Fruit fly (Drosophila melanogaster) whole organism, embryonic: Measurements from ENCODE around the gene CG11670.
A peak's percentile ranks its signal among the peaks of the same experiment; 100 is the strongest.

Experiments
- Bgb ChIP-seq: fragments of 200-800 bp; sonication (Bioruptor generic); IDR thresholded peaks from 2 replicates; pipeline ENCODE4 v1.3.6; 2022; ENCODE audit warnings: missing biosample characterization, missing genetic modification characterization; ENCODE audit not compliant: partially characterized antibody
- CG11504 ChIP-seq: fragments of 200-800 bp; sonication (Bioruptor generic); optimal IDR thresholded peaks from 3 replicates; lab custom pipeline; 2019; ENCODE audit warnings: missing biosample characterization, mild to moderate bottlenecking, missing genetic modification characterization, moderate library complexity
- CG11723 ChIP-seq: fragments of 200-800 bp; sonication (Bioruptor generic); optimal IDR thresholded peaks from 2 replicates; lab custom pipeline; 2017; ENCODE audit warnings: missing biosample characterization, mild to moderate bottlenecking, missing genetic modification characterization
- CG12769 ChIP-seq: fragments of 200-800 bp; sonication (Bioruptor generic); optimal IDR thresholded peaks from 2 replicates; lab custom pipeline; 2019; ENCODE audit warnings: missing biosample characterization, mild to moderate bottlenecking, missing genetic modification characterization, moderate library complexity
- CG13287 ChIP-seq: fragments of 200-800 bp; sonication (Bioruptor generic); IDR thresholded peaks from 2 replicates; pipeline ENCODE4 v1.3.6; 2022; ENCODE audit warnings: missing biosample characterization, missing genetic modification characterization; ENCODE audit not compliant: partially characterized antibody
- CG13424 ChIP-seq: fragments of 200-800 bp; sonication (Bioruptor generic); optimal IDR thresholded peaks from 2 replicates; lab custom pipeline; 2019; ENCODE audit warnings: missing biosample characterization, mild to moderate bottlenecking, missing genetic modification characterization, moderate library complexity
- CG14441 ChIP-seq: fragments of 200-800 bp; sonication (Bioruptor generic); IDR thresholded peaks from 2 replicates; pipeline ENCODE4 v1.3.6; 2022; ENCODE audit warnings: missing biosample characterization, missing genetic modification characterization
- CG15269 ChIP-seq: fragments of 200-800 bp; sonication (Bioruptor generic); optimal IDR thresholded peaks from 2 replicates; lab custom pipeline; 2018; ENCODE audit warnings: missing biosample characterization, mild to moderate bottlenecking, missing genetic modification characterization, moderate library complexity
- CG1602 ChIP-seq: fragments of 200-800 bp; sonication (Bioruptor generic); optimal IDR thresholded peaks from 3 replicates; lab custom pipeline; 2016; ENCODE audit warnings: missing biosample characterization, missing genetic modification characterization
- CG1603 ChIP-seq: fragments of 200-800 bp; sonication (Bioruptor generic); optimal IDR thresholded peaks from 2 replicates; lab custom pipeline; 2019; ENCODE audit warnings: missing biosample characterization, mild to moderate bottlenecking, missing genetic modification characterization, moderate library complexity
- CG17361 ChIP-seq: fragments of 200-800 bp; sonication (Bioruptor generic); IDR thresholded peaks from 3 replicates; pipeline ENCODE4 v1.3.6; 2022; ENCODE audit warnings: missing biosample characterization, missing genetic modification characterization
- CG43689 ChIP-seq: fragments of 200-800 bp; sonication (Bioruptor generic); IDR thresholded peaks from 2 replicates; pipeline ENCODE4 v1.3.6; 2022; ENCODE audit warnings: missing biosample characterization, missing genetic modification characterization
- CG6254 ChIP-seq: fragments of 200-800 bp; sonication (Bioruptor generic); optimal IDR thresholded peaks from 3 replicates; lab custom pipeline; 2017; ENCODE audit warnings: mild to moderate bottlenecking, missing biosample characterization, missing genetic modification reagents, missing genetic modification characterization
- CG8290 ChIP-seq, 3 experiments: fragments of 200-800 bp; sonication (Bioruptor generic); optimal IDR thresholded peaks; 2 replicates each; lab custom pipeline; 2016 to 2019; ENCODE audit warnings: missing biosample characterization in 3 of 3, missing genetic modification characterization in 3 of 3, mild to moderate bottlenecking in 2 of 3, moderate library complexity in 1 of 3
- CG8478 ChIP-seq: fragments of >200 bp; optimal IDR thresholded peaks from 2 replicates; lab custom pipeline; 2018
- CG8924 ChIP-seq: fragments of 200-800 bp; optimal IDR thresholded peaks from 3 replicates; lab custom pipeline; 2019; ENCODE audit warnings: missing biosample characterization, mild to moderate bottlenecking, missing genetic modification characterization, moderate library complexity
- Dbx ChIP-seq: fragments of 200-800 bp; sonication (Bioruptor generic); IDR thresholded peaks from 3 replicates; pipeline ENCODE4 v1.3.6; 2022; ENCODE audit warnings: missing biosample characterization, missing genetic modification characterization
- Dll ChIP-seq: fragments of 200-800 bp; sonication (Bioruptor generic); IDR thresholded peaks from 4 replicates; pipeline ENCODE4 v1.3.6; 2022; ENCODE audit warnings: missing biosample characterization, missing genetic modification characterization; ENCODE audit not compliant: partially characterized antibody
- Dref ChIP-seq: fragments of 200-800 bp; sonication (Bioruptor generic); IDR thresholded peaks from 2 replicates; pipeline ENCODE4 v1.3.6; 2022; ENCODE audit warnings: missing biosample characterization, missing genetic modification characterization
- Lpt ChIP-seq: fragments of >200 bp; optimal IDR thresholded peaks from 2 replicates; lab custom pipeline; 2018; ENCODE audit warnings: missing biosample characterization, missing genetic modification characterization
- Med ChIP-seq: fragments of 200-800 bp; sonication (Bioruptor generic); peaks from one replicate; lab custom pipeline; 2016; ENCODE audit warnings: missing biosample characterization, missing genetic modification characterization, mild to moderate bottlenecking, inconsistent platforms, moderate library complexity
- Rfx ChIP-seq: fragments of 200-800 bp; sonication (Bioruptor generic); IDR thresholded peaks from 2 replicates; pipeline ENCODE4 v1.3.6; 2022; ENCODE audit warnings: missing biosample characterization, missing genetic modification characterization
- Sox102F ChIP-seq: fragments of 200-800 bp; sonication (Bioruptor generic); optimal IDR thresholded peaks from 2 replicates; lab custom pipeline; 2018; ENCODE audit warnings: missing biosample characterization, mild to moderate bottlenecking, missing genetic modification characterization, moderate library complexity
- Stat92E ChIP-seq, 3 experiments: fragments of >200 bp in 2 of 3; fragments of 200-800 bp in 1 of 3; sonication (Bioruptor generic) in 1 of 3; optimal IDR thresholded peaks; 2 replicates each; lab custom pipeline; 2017 to 2019; ENCODE audit warnings: missing biosample characterization in 3 of 3, missing genetic modification characterization in 3 of 3, mild to moderate bottlenecking in 1 of 3, moderate library complexity in 1 of 3
- TFAM ChIP-seq: fragments of 200-800 bp; sonication (Bioruptor generic); optimal IDR thresholded peaks from 2 replicates; lab custom pipeline; 2017; ENCODE audit warnings: missing biosample characterization, missing genetic modification characterization, inconsistent platforms
- Usf ChIP-seq: fragments of 200-800 bp; sonication (Bioruptor generic); optimal IDR thresholded peaks from 2 replicates; lab custom pipeline; 2017; ENCODE audit warnings: missing genotype, missing biosample characterization, missing genetic modification characterization
- ara ChIP-seq: fragments of 200-800 bp; sonication (Bioruptor generic); IDR thresholded peaks from 2 replicates; pipeline ENCODE4 v1.3.6; 2022; ENCODE audit warnings: missing biosample characterization, missing genetic modification characterization
- cg ChIP-seq: fragments of 200-800 bp; sonication (Bioruptor generic); optimal IDR thresholded peaks from 3 replicates; lab custom pipeline; 2019; ENCODE audit warnings: missing biosample characterization, mild to moderate bottlenecking, missing genetic modification characterization, moderate library complexity
- chif ChIP-seq, 2 experiments: fragments of 200-800 bp; sonication (Bioruptor generic); optimal IDR thresholded peaks; 3 replicates each; lab custom pipeline; 2016; ENCODE audit warnings: missing biosample characterization in 2 of 2, missing genetic modification characterization in 2 of 2
- corto ChIP-seq: fragments of 200-800 bp; sonication (Bioruptor generic); optimal IDR thresholded peaks from 2 replicates; lab custom pipeline; 2016; ENCODE audit warnings: missing biosample characterization, mild to moderate bottlenecking, missing genetic modification characterization, moderate library complexity
- cwo ChIP-seq: fragments of 200-800 bp; sonication (Bioruptor generic); optimal IDR thresholded peaks from 3 replicates; lab custom pipeline; 2017; ENCODE audit warnings: missing biosample characterization, missing genetic modification characterization, mild to moderate bottlenecking, moderate library complexity, missing genetic modification reagents
- dmrt11E ChIP-seq: fragments of 200-800 bp; sonication (Bioruptor generic); optimal IDR thresholded peaks from 3 replicates; lab custom pipeline; 2018; ENCODE audit warnings: missing biosample characterization, mild to moderate bottlenecking, missing genetic modification characterization, moderate library complexity
- dpn ChIP-seq, 2 experiments: fragments of 200-800 bp; sonication (Bioruptor generic); optimal IDR thresholded peaks; 3 replicates each; lab custom pipeline; 2016; ENCODE audit warnings: missing biosample characterization in 2 of 2, missing genetic modification characterization in 2 of 2
- fd3F ChIP-seq: fragments of 200-800 bp; sonication (Bioruptor generic); optimal IDR thresholded peaks from 2 replicates; lab custom pipeline; 2018; ENCODE audit warnings: missing biosample characterization, mild to moderate bottlenecking, missing genetic modification characterization, moderate library complexity
- gem ChIP-seq: fragments of 200-800 bp; sonication (Bioruptor generic); optimal IDR thresholded peaks from 2 replicates; lab custom pipeline; 2019; ENCODE audit warnings: missing biosample characterization, mild to moderate bottlenecking, missing genetic modification characterization, moderate library complexity
- grau ChIP-seq: fragments of 200-800 bp; optimal IDR thresholded peaks from 3 replicates; lab custom pipeline; 2019; ENCODE audit warnings: missing biosample characterization, mild to moderate bottlenecking, missing genetic modification characterization, moderate library complexity
- hbn ChIP-seq: fragments of 200-800 bp; sonication (Bioruptor generic); IDR thresholded peaks from 2 replicates; pipeline ENCODE4 v1.3.6; 2022; ENCODE audit warnings: missing biosample characterization, missing genetic modification characterization; ENCODE audit not compliant: partially characterized antibody
- lab ChIP-seq: fragments of 200-800 bp; sonication (Bioruptor generic); optimal IDR thresholded peaks from 3 replicates; lab custom pipeline; 2017; ENCODE audit warnings: missing biosample characterization, missing genetic modification characterization, mild to moderate bottlenecking, moderate library complexity, missing genetic modification reagents
- onecut ChIP-seq: fragments of 200-800 bp; sonication (Bioruptor generic); IDR thresholded peaks from 2 replicates; pipeline ENCODE4 v1.3.6; 2022; ENCODE audit warnings: missing biosample characterization, missing genetic modification characterization
- pan ChIP-seq, 4 experiments: fragments of >200 bp in 3 of 4; fragments of 200-800 bp in 1 of 4; sonication (Bioruptor generic) in 1 of 4; optimal IDR thresholded peaks in 3 of 4; IDR thresholded peaks in 1 of 4; 2 replicates each; pipeline versions ENCODE4 v1.3.6 to Lab custom; 2017 to 2022; ENCODE audit warnings: missing biosample characterization in 2 of 4, missing genetic modification characterization in 2 of 4, mixed read lengths in 1 of 4
- phol ChIP-seq: fragments of 200-800 bp; sonication (Bioruptor generic); optimal IDR thresholded peaks from 3 replicates; lab custom pipeline; 2018; ENCODE audit warnings: missing biosample characterization, mild to moderate bottlenecking, missing genetic modification characterization, moderate library complexity
- prd ChIP-seq, 3 experiments: fragments of >200 bp in 2 of 3; fragments of 200-800 bp in 1 of 3; sonication (Bioruptor generic) in 1 of 3; optimal IDR thresholded peaks in 2 of 3; IDR thresholded peaks in 1 of 3; 2 replicates in 2 of 3; 3 replicates in 1 of 3; pipeline versions ENCODE4 v1.3.6 to Lab custom; 2017 to 2022; ENCODE audit warnings: missing biosample characterization in 1 of 3, missing genetic modification characterization in 1 of 3
- row ChIP-seq: fragments of 200-800 bp; sonication (Bioruptor generic); IDR thresholded peaks from 3 replicates; pipeline ENCODE4 v1.3.6; 2022; ENCODE audit warnings: missing biosample characterization, missing genetic modification characterization
- sens ChIP-seq: fragments of 200-800 bp; sonication (Bioruptor generic); peaks from one replicate; lab custom pipeline; 2016; ENCODE audit warnings: missing biosample characterization, missing genetic modification characterization
- tio ChIP-seq: fragments of 200-800 bp; sonication (Bioruptor generic); optimal IDR thresholded peaks from 2 replicates; lab custom pipeline; 2017; ENCODE audit warnings: missing biosample characterization, missing genetic modification characterization, inconsistent platforms
- twi ChIP-seq: fragments of 200-800 bp; optimal IDR thresholded peaks from 2 replicates; lab custom pipeline; 2019; ENCODE audit warnings: missing biosample characterization, mild to moderate bottlenecking, missing genetic modification characterization, moderate library complexity

CG11670 gene

DNA sequence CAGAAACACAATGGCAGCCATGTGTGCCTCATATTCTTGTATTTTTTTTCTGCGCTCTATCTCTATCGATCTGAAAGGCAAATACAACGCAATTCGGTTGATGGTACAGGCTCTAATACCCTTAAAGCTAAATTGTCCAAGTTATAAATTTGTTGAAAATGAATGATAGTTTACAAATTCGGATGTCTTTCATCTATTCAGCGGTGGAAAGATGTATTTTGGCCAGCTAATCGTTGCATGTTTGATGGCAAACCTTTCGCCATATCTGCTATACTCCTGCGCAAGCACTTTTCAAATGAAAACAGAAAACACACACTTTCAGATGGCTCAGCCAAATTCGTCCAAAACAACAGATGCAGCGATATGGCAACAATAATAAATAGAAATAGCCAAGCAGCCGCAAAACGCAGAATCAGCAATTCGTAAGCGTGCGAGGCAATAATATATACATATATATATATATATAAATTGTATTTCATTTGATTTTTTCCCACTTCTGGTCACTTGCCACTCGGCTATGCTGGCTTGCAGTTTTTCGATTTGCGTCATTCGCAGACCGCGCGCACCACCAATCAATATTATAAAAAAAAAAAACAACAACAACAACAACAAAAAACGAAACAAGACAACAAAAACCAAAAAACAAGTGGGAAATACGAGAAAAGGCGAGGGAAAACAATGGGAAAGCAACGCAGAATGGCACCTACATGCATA is 27.5 kb upstream of the CG11670 start (continued):
- TF ChIP-seq hbn (GFP tag; lab: Robert Waterston, UW) (no peak), CG11504 (peak; percentile 27), dpn (GFP tag; optimal IDR thresholded peaks at IDR 0.05; lab: Kevin White, UChicago) (peak in 1 of 2 experiments; percentile 1), CG15269 (peak; percentile 46), cwo (GFP tag; lab: Kevin White, UChicago) (peak; percentile 13), corto (GFP tag; lab: Kevin White, UChicago) (no peak), Bgb (GFP tag; lab: Robert Waterston, UW) (no peak), pan (optimal IDR thresholded peaks at IDR 0.05; lab: Kevin White, UChicago) (no peak), pan (GFP tag; optimal IDR thresholded peaks at IDR 0.05 in 1 of 2, IDR thresholded peaks at IDR 0.05 in 1 of 2) (peak in 1 of 2 experiments; percentile 49), sens (peak; percentile 40), twi (tag; lab: Kevin White, UChicago) (peak; percentile 37), TFAM (no peak), CG17361 (0 out of 3 replicates have a peak, but pooled peaks have one; percentile 18), Dll (no peak), onecut (GFP tag; lab: Robert Waterston, UW) (no peak), Dbx (no peak), grau (tag; lab: Kevin White, UChicago) (peak; percentile 19), Sox102F (peak; percentile 6), CG8290 (GFP tag; optimal IDR thresholded peaks at IDR 0.05; lab: Kevin White, UChicago) (no peak), CG8290 (tag; optimal IDR thresholded peaks at IDR 0.05; lab: Kevin White, UChicago) (peak in 1 of 2 experiments; percentile 41), CG1603 (tag; lab: Kevin White, UChicago) (peak; percentile 33), CG14441 (GFP tag; lab: Robert Waterston, UW) (0 out of 2 replicates have a peak, but pooled peaks have one; percentile 35), CG6254 (GFP tag; lab: Kevin White, UChicago) (no peak), chif (GFP tag; optimal IDR thresholded peaks at IDR 0.05; lab: Kevin White, UChicago) (no peak), tio (GFP tag; lab: Kevin White, UChicago) (no peak), Med (GFP tag; lab: Kevin White, UChicago) (peak; percentile 55), phol (tag; lab: Kevin White, UChicago) (peak; percentile 7), ara (0 out of 2 replicates have a peak, but pooled peaks have one; percentile 33), cg (GFP tag; lab: Kevin White, UChicago) (no peak), gem (tag; lab: Kevin White, UChicago) (peak; percentile 29), dmrt11E (no peak), CG12769 (tag; lab: Kevin White, UChicago) (peak; percentile 16), CG8478 (lab: Kevin White, UChicago) (no peak), CG8924 (tag; lab: Kevin White, UChicago) (peak; percentile 3), CG13424 (tag; lab: Kevin White, UChicago) (peak; percentile 8), Rfx (GFP tag; lab: Robert Waterston, UW) (peak; percentile 43), Stat92E (GFP tag; optimal IDR thresholded peaks at IDR 0.05; lab: Kevin White, UChicago) (peak in 1 of 3 experiments; percentile 20), CG13287 (GFP tag; lab: Robert Waterston, UW) (no peak), CG43689 (GFP tag; lab: Robert Waterston, UW) (no peak), Usf (GFP tag; lab: Kevin White, UChicago) (no peak), CG11723 (GFP tag; lab: Kevin White, UChicago) (no peak), Dref (GFP tag; lab: Robert Waterston, UW) (no peak), lab (peak; percentile 5), Lpt (GFP tag; lab: Kevin White, UChicago) (no peak), prd (optimal IDR thresholded peaks at IDR 0.05; lab: Kevin White, UChicago) (no peak), prd (GFP tag; IDR thresholded peaks at IDR 0.05; lab: Robert Waterston, UW) (peak; percentile 56; the same call in 2 of the 3 replicates), fd3F (GFP tag; lab: Kevin White, UChicago) (no peak), row (GFP tag; lab: Robert Waterston, UW) (peak; percentile 44; the same call in 1 of the 3 replicates), CG1602 (GFP tag; lab: Kevin White, UChicago) (no peak)
